Worm (Caenorhabditis elegans): ENCODE results near the gene best-4.

best-4 gene

ce11 chrII:18787-19186 lies 7.1 kb upstream of the best-4 start:
- TF ChIP-seq ref-2 (tag; optimal IDR thresholded peaks at IDR 0.05) (peak; percentile 68), sox-4 (tag; optimal IDR thresholded peaks at IDR 0.05) (peak; percentile 10), dmd-4 (tag; optimal IDR thresholded peaks at IDR 0.05; ENCODE audit: borderline replicate concordance) (peak; percentile 29), tbx-2 (tag; optimal IDR thresholded peaks at IDR 0.05) (peak; percentile 54), ceh-22 (tag; optimal IDR thresholded peaks at IDR 0.05) (no peak), elt-2 (tag; optimal IDR thresholded peaks at IDR 0.05) (peak; percentile 28), ceh-6 (GFP tag; optimal IDR thresholded peaks at IDR 0.05) (peak; percentile 41), ceh-9 (tag; optimal IDR thresholded peaks at IDR 0.05) (no peak), ceh-45 (GFP tag; IDR thresholded peaks at IDR 0.05) (no peak), ceh-48 (tag; optimal IDR thresholded peaks at IDR 0.05) (peak; percentile 44), unc-55 (GFP tag; optimal IDR thresholded peaks at IDR 0.05) (peak; percentile 61), nfya-1 (tag; optimal IDR thresholded peaks at IDR 0.05) (peak; percentile 5), fkh-10 (GFP tag; optimal IDR thresholded peaks at IDR 0.05) (no peak), hlh-30 (tag; optimal IDR thresholded peaks at IDR 0.05; ENCODE audit: insufficient read depth) (peak; percentile 87), C08G9.2 (tag; optimal IDR thresholded peaks at IDR 0.05) (peak; percentile 36), ceh-18 (tag; optimal IDR thresholded peaks at IDR 0.05) (peak; percentile 56), pqm-1 (tag; optimal IDR thresholded peaks at IDR 0.05) (peak; percentile 10), hlh-15 (tag; optimal IDR thresholded peaks at IDR 0.05) (no peak), ceh-30 (tag; optimal IDR thresholded peaks at IDR 0.05) (no peak), ceh-19 (GFP tag; optimal IDR thresholded peaks at IDR 0.05) (peak; percentile 38), madf-2 (tag; optimal IDR thresholded peaks at IDR 0.05) (peak; percentile 55), sdc-2 (tag; optimal IDR thresholded peaks at IDR 0.05) (peak; percentile 29), ceh-34 (tag; optimal IDR thresholded peaks at IDR 0.05) (peak; percentile 16), rnt-1 (tag; optimal IDR thresholded peaks at IDR 0.05) (peak; percentile 74), ceh-31 (tag; optimal IDR thresholded peaks at IDR 0.05) (peak; percentile 74), unc-42 (tag; optimal IDR thresholded peaks at IDR 0.05) (peak; percentile 17), ceh-14 (tag; optimal IDR thresholded peaks at IDR 0.05) (peak; percentile 2)

- TF ChIP-seq nfya-1 (tag; optimal IDR thresholded peaks at IDR 0.05) (no peak), mec-3 (tag; optimal IDR thresholded peaks at IDR 0.05; ENCODE audit: borderline replicate concordance) (no peak), zip-5 (tag; optimal IDR thresholded peaks at IDR 0.05) (no peak), ceh-45 (GFP tag; IDR thresholded peaks at IDR 0.05) (no peak), pqm-1 (tag; optimal IDR thresholded peaks at IDR 0.05) (no peak), hlh-6 (tag; optimal IDR thresholded peaks at IDR 0.05) (no peak), nhr-232 (tag; optimal IDR thresholded peaks at IDR 0.05) (no peak), npax-4 (tag; optimal IDR thresholded peaks at IDR 0.05) (no peak), sdc-2 (tag; optimal IDR thresholded peaks at IDR 0.05) (no peak), C38D4.7 (GFP tag; optimal IDR thresholded peaks at IDR 0.05) (no peak), lim-6 (tag; optimal IDR thresholded peaks at IDR 0.05) (no peak), Y22D7AL.16 (tag; optimal IDR thresholded peaks at IDR 0.05) (no peak), syd-9 (tag; optimal IDR thresholded peaks at IDR 0.05) (no peak), nhr-11 (tag; optimal IDR thresholded peaks at IDR 0.05) (no peak), fax-1 (tag; optimal IDR thresholded peaks at IDR 0.05) (no peak), ceh-48 (tag; optimal IDR thresholded peaks at IDR 0.05) (no peak), ceh-24 (tag; optimal IDR thresholded peaks at IDR 0.05) (no peak)
Measured at ce11 chrII:12685-13084, 1.0 kb upstream of the best-4 start, which contains the start of gene best-3. Gene best-3, plus strand, starts transcription at chrII:12985.

ce11 chrII:8212-8611 lies 3.5 kb downstream of the best-4 start:
- TF ChIP-seq lin-11 (tag; optimal IDR thresholded peaks at IDR 0.05) (no peak), T23F11.4 (GFP tag; optimal IDR thresholded peaks at IDR 0.05) (no peak), ceh-2 (tag; optimal IDR thresholded peaks at IDR 0.05) (no peak), ttx-3 (tag; optimal IDR thresholded peaks at IDR 0.05) (no peak), K02D7.2 (tag; optimal IDR thresholded peaks at IDR 0.05) (no peak), odd-2 (tag; optimal IDR thresholded peaks at IDR 0.05) (no peak), pat-9 (tag; optimal IDR thresholded peaks at IDR 0.05) (no peak), Y22D7AL.16 (tag; optimal IDR thresholded peaks at IDR 0.05) (no peak), ceh-14 (tag; optimal IDR thresholded peaks at IDR 0.05) (no peak), hlh-30 (tag; optimal IDR thresholded peaks at IDR 0.05; ENCODE audit: insufficient read depth) (no peak)
